Fruit fly (Drosophila melanogaster): ENCODE data around the gene tgy.
A peak's percentile ranks its signal among the peaks of the same experiment; 100 is the strongest.

tgy gene

DNA sequence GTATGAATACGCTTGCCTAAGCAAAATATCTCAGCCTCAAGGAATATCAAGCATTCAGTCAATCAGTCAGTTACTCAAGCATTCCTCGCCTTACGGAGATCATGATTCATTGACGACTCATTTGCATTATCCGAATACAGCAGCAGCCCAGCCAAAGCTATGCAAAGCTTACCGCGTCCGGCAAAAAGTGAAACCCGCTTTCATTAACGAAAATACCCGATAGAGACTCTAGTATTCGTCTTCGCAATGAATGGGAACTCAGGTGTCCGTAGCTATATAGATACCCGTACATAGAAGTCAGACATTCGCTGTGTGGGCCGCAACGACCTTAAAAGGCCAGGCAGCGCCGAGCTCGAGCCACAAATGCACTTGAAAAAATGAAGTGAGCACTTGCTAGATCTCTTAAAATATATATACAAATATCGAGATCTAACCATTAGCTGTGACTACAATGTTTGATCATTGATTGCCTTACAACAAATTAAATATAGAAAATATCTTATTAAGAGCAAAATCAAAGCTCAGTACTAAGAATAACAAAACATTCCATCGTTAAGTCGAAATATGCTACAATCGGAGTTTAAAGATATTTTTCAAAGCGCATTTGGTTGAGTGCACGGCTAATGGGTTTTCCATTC is 17.8 kb upstream of the tgy start (continued):
- TF ChIP-seq vri (GFP tag; optimal IDR thresholded peaks at IDR 0.05) (no peak), CG31627 (GFP tag; optimal IDR thresholded peaks at IDR 0.05) (no peak), svp (GFP tag) (peak; percentile 71), CG11294 (GFP tag; IDR thresholded peaks at IDR 0.05) (no peak), CG6163 (GFP tag; IDR thresholded peaks at IDR 0.05) (peak; percentile 40; the same call in 1 of the 3 replicates), CG15336 (GFP tag; IDR thresholded peaks at IDR 0.05) (peak; percentile 72), CG6276 (GFP tag; optimal IDR thresholded peaks at IDR 0.05) (peak; percentile 62), OdsH (GFP tag; optimal IDR thresholded peaks at IDR 0.05) (peak; percentile 66), spab (GFP tag; optimal IDR thresholded peaks at IDR 0.05) (peak; percentile 50)

DNA sequence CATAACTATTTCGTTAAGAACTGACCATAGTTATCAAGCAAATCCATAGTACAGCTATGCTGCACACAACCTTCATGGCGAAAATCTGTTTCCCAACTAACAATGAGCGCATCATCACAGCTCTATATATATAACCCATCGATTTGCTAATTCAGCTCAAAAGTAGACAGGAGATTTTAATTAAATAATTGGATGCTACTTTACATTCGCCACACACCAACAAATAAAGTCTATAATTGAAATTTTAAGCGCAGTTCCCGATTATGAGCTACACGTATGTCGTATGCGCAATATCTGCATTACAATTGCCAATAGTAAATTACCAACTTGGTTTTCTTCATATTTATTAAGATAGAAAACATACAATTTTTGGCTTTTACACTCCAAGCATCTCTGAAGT is 8.7 kb upstream of the tgy start, which contains the start of gene Obp18a:
TSS of gene Obp18a (minus strand) at position 101 of the 400 bp plus-strand sequence.
- TF ChIP-seq fkh (GFP tag; optimal IDR thresholded peaks at IDR 0.05) = no peak
- TF ChIP-seq CG8319 (GFP tag; optimal IDR thresholded peaks at IDR 0.05) = no peak
- no peak for TF ChIP-seq lz (GFP tag; optimal IDR thresholded peaks at IDR 0.05)
- no peak for TF ChIP-seq CG32006 (GFP tag; optimal IDR thresholded peaks at IDR 0.05)
- no peak for TF ChIP-seq Sox15 (GFP tag; optimal IDR thresholded peaks at IDR 0.05)
- TF ChIP-seq esn (GFP tag; optimal IDR thresholded peaks at IDR 0.05) = no peak
- no peak for TF ChIP-seq dac (GFP tag; optimal IDR thresholded peaks at IDR 0.05)
- no peak for TF ChIP-seq CG4318 (GFP tag; optimal IDR thresholded peaks at IDR 0.05)
- TF ChIP-seq CG15336 (GFP tag; IDR thresholded peaks at IDR 0.05) = no peak
- TF ChIP-seq Blimp-1 (GFP tag; optimal IDR thresholded peaks at IDR 0.05) = no peak
- TF ChIP-seq CG3919 (GFP tag; optimal IDR thresholded peaks at IDR 0.05) = no peak
- TF ChIP-seq CG10669 (GFP tag; optimal IDR thresholded peaks at IDR 0.05) = no peak
- no peak for TF ChIP-seq vri (GFP tag; optimal IDR thresholded peaks at IDR 0.05)
- TF ChIP-seq CG7368 (GFP tag; optimal IDR thresholded peaks at IDR 0.05) = no peak
- TF ChIP-seq fd59A (GFP tag; optimal IDR thresholded peaks at IDR 0.05) = no peak

DNA sequence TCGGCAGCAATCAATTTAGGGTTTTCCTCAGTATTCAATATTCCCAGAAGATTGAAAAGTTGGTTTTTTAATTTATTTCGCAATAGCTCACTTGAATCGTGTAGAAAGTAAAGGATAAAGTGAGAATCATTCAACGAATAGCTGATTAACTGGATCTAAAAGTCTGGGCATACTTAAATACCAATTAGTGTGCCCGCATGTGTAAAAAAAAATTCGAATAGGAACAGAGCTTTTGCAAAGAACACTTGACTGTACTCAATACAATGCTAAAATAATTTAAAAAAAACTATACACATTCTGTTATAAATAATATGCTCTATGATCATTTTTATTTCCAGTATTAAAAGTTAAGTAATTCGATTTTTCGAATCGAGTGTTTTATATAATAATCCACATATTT is 2.8 kb downstream of the tgy start, which contains the start of gene CG15882:
TSS of gene CG15882 (minus strand) at position 101 of the 400 bp plus-strand sequence.
- TF ChIP-seq fd59A (GFP tag; optimal IDR thresholded peaks at IDR 0.05) (no peak), CG6808 (GFP tag; optimal IDR thresholded peaks at IDR 0.05) (no peak), CG4318 (GFP tag; optimal IDR thresholded peaks at IDR 0.05) (no peak), Eip75B (GFP tag; optimal IDR thresholded peaks at IDR 0.05) (no peak)

DNA sequence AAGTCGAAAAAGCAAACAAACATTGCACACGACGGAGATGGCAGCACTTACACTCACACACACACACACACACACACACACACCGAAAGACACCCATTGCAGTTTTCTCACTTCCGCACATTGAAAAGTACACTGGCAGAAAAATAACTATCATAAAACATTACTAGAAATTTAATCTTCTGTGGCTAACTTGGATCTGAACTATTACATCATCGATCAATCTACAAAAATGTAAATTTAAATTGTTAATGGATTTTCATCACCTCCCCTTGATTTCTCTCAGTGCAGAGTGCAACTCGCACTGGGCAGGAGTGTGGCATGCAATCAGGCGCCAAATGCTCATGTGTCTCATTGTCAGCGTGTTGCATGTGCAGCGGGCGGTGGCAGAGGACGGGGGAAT is 6.7 kb downstream of the tgy start:
- TF ChIP-seq CG32006 (GFP tag; optimal IDR thresholded peaks at IDR 0.05) (peak; percentile 33), Sox102F (GFP tag; optimal IDR thresholded peaks at IDR 0.05) (no peak), cyc (GFP tag; optimal IDR thresholded peaks at IDR 0.05) (no peak), CG10669 (GFP tag; optimal IDR thresholded peaks at IDR 0.05) (peak; percentile 3), Hr4 (GFP tag; optimal IDR thresholded peaks at IDR 0.05) (peak; percentile 43), eg (GFP tag; IDR thresholded peaks at IDR 0.05) (peak; percentile 71), Ets96B (tag; optimal IDR thresholded peaks at IDR 0.05) (peak; percentile 26), acj6 (GFP tag; optimal IDR thresholded peaks at IDR 0.05) (peak; percentile 21), pdm3 (GFP tag; optimal IDR thresholded peaks at IDR 0.05) (peak; percentile 16), CG10631 (GFP tag; optimal IDR thresholded peaks at IDR 0.05) (peak; percentile 14), Ets21C (GFP tag; optimal IDR thresholded peaks at IDR 0.05) (no peak), ss (GFP tag; optimal IDR thresholded peaks at IDR 0.05) (peak in 1 of 2 experiments; percentile 19), CG3919 (GFP tag; optimal IDR thresholded peaks at IDR 0.05) (peak; percentile 25), CG6854 (GFP tag; optimal IDR thresholded peaks at IDR 0.05) (no peak), dac (GFP tag; optimal IDR thresholded peaks at IDR 0.05) (peak; percentile 23), Hr39 (GFP tag; optimal IDR thresholded peaks at IDR 0.05) (peak; percentile 6), vri (GFP tag; optimal IDR thresholded peaks at IDR 0.05) (no peak), dsx (GFP tag; optimal IDR thresholded peaks at IDR 0.05; ENCODE audit: poor library complexity, severe bottlenecking) (peak; percentile 20), svp (GFP tag) (peak; percentile 61), CG6808 (GFP tag; optimal IDR thresholded peaks at IDR 0.05) (no peak), fd59A (GFP tag; optimal IDR thresholded peaks at IDR 0.05) (no peak), Eip78C (GFP tag) (peak; percentile 66), Gug (GFP tag; IDR thresholded peaks at IDR 0.05) (peak; percentile 22; the same call in 1 of the 2 replicates), OdsH (GFP tag; optimal IDR thresholded peaks at IDR 0.05) (no peak), CG6163 (GFP tag; IDR thresholded peaks at IDR 0.05) (0 out of 3 replicates have a peak, but pooled peaks have one; percentile 40), Met (GFP tag; optimal IDR thresholded peaks at IDR 0.05) (no peak), CG11294 (GFP tag; IDR thresholded peaks at IDR 0.05) (peak; percentile 11; the same call in 1 of the 2 replicates), CG15336 (GFP tag; IDR thresholded peaks at IDR 0.05) (0 out of 2 replicates have a peak, but pooled peaks have one; percentile 27), CG8119 (GFP tag; IDR thresholded peaks at IDR 0.05) (no peak), CG8632 (GFP tag; optimal IDR thresholded peaks at IDR 0.05) (no peak)
